Worm (Caenorhabditis elegans) whole organism, late embryonic: Measurements from ENCODE around the gene flp-14.

ENCODE experiments used
- C08G9.2 ChIP-seq: sonication (generic microtip); optimal IDR thresholded peaks from 2 replicates; lab custom pipeline; 2016; ENCODE audit warnings: mild to moderate bottlenecking, missing genetic modification characterization, moderate library complexity, missing compliant biosample characterization
- K02D7.2 ChIP-seq: sonication (generic microtip); optimal IDR thresholded peaks from 2 replicates; lab custom pipeline; 2017; ENCODE audit warnings: mild to moderate bottlenecking, missing genetic modification characterization, missing compliant biosample characterization
- Y22D7AL.16 ChIP-seq: sonication (generic microtip); optimal IDR thresholded peaks from 2 replicates; lab custom pipeline; 2016; ENCODE audit warnings: missing genetic modification characterization, missing compliant biosample characterization
- ahr-1 ChIP-seq: sonication (generic microtip); optimal IDR thresholded peaks from 2 replicates; lab custom pipeline; 2016; ENCODE audit warnings: missing genetic modification characterization, missing compliant biosample characterization
- ceh-19 ChIP-seq: fragments of 200-800 bp; sonication (Bioruptor generic); optimal IDR thresholded peaks from 2 replicates; lab custom pipeline; 2018; ENCODE audit warnings: mild to moderate bottlenecking, missing genetic modification characterization, missing compliant biosample characterization
- ceh-2 ChIP-seq: sonication (generic microtip); optimal IDR thresholded peaks from 2 replicates; lab custom pipeline; 2016; ENCODE audit warnings: missing genotype, missing genetic modification characterization, missing compliant biosample characterization
- ceh-22 ChIP-seq: sonication (generic microtip); optimal IDR thresholded peaks from 2 replicates; lab custom pipeline; 2017; ENCODE audit warnings: missing biosample characterization, missing genetic modification characterization
- ceh-30 ChIP-seq: fragments of 150-350 bp; optimal IDR thresholded peaks from 2 replicates; lab custom pipeline; 2014; ENCODE audit warnings: missing biosample characterization, missing genetic modification characterization
- ceh-31 ChIP-seq: sonication (generic microtip); optimal IDR thresholded peaks from 2 replicates; lab custom pipeline; 2016; ENCODE audit warnings: missing genetic modification characterization, missing compliant biosample characterization
- ceh-34 ChIP-seq: sonication (generic microtip); optimal IDR thresholded peaks from 2 replicates; lab custom pipeline; 2016; ENCODE audit warnings: mild to moderate bottlenecking, missing genetic modification characterization, missing compliant biosample characterization
- che-1 ChIP-seq: sonication (generic microtip); optimal IDR thresholded peaks from 2 replicates; lab custom pipeline; 2016; ENCODE audit warnings: mild to moderate bottlenecking, missing genetic modification characterization, missing compliant biosample characterization
- elt-4 ChIP-seq: sonication (generic microtip); optimal IDR thresholded peaks from 2 replicates; lab custom pipeline; 2016; ENCODE audit warnings: missing genetic modification characterization, missing compliant biosample characterization
- fax-1 ChIP-seq: sonication (generic microtip); optimal IDR thresholded peaks from 2 replicates; lab custom pipeline; 2016; ENCODE audit warnings: missing genotype, missing genetic modification characterization, missing compliant biosample characterization
- hlh-13 ChIP-seq: fragments of 200-800 bp; sonication (Bioruptor generic); optimal IDR thresholded peaks from 2 replicates; lab custom pipeline; 2018; ENCODE audit warnings: mild to moderate bottlenecking, missing genetic modification characterization, missing compliant biosample characterization
- hlh-30 ChIP-seq: sonication (generic microtip); optimal IDR thresholded peaks from 2 replicates; lab custom pipeline; 2017; ENCODE audit warnings: antibody characterized with exemption, missing genetic modification characterization, missing compliant biosample characterization; ENCODE audit not compliant: insufficient read depth
- hlh-8 ChIP-seq: sonication (generic microtip); optimal IDR thresholded peaks from 2 replicates; lab custom pipeline; 2016; ENCODE audit warnings: missing genotype, missing genetic modification characterization, missing compliant biosample characterization
- lin-11 ChIP-seq: fragments of 200-800 bp; sonication (Bioruptor generic); optimal IDR thresholded peaks from 2 replicates; lab custom pipeline; 2018; ENCODE audit warnings: mild to moderate bottlenecking, missing genetic modification characterization, missing compliant biosample characterization
- madf-2 ChIP-seq: sonication (generic microtip); optimal IDR thresholded peaks from 2 replicates; lab custom pipeline; 2017; ENCODE audit warnings: missing genetic modification characterization, missing compliant biosample characterization
- mec-3 ChIP-seq: sonication (generic microtip); optimal IDR thresholded peaks from 2 replicates; lab custom pipeline; 2016; ENCODE audit warnings: borderline replicate concordance, missing genetic modification characterization, missing compliant biosample characterization
- nfya-1 ChIP-seq: sonication (generic microtip); optimal IDR thresholded peaks from 2 replicates; lab custom pipeline; 2017; ENCODE audit warnings: missing genetic modification characterization, mild to moderate bottlenecking, missing compliant biosample characterization, antibody characterized with exemption, moderate library complexity
- nhr-232 ChIP-seq: sonication (generic microtip); optimal IDR thresholded peaks from 2 replicates; lab custom pipeline; 2016; ENCODE audit warnings: missing genetic modification characterization, missing compliant biosample characterization
- odd-2 ChIP-seq: sonication (generic microtip); optimal IDR thresholded peaks from 2 replicates; lab custom pipeline; 2017; ENCODE audit warnings: antibody characterized with exemption, mild to moderate bottlenecking, missing genetic modification characterization, missing compliant biosample characterization
- pat-9 ChIP-seq: fragments of 200-800 bp; sonication (Bioruptor generic); optimal IDR thresholded peaks from 2 replicates; lab custom pipeline; 2018; ENCODE audit warnings: mild to moderate bottlenecking, missing genetic modification characterization, moderate library complexity, missing compliant biosample characterization
- pax-1 ChIP-seq: fragments of 150-350 bp; optimal IDR thresholded peaks from 2 replicates; lab custom pipeline; 2014; ENCODE audit warnings: missing biosample characterization, missing genetic modification characterization
- pha-2 ChIP-seq: sonication (generic microtip); optimal IDR thresholded peaks from 2 replicates; lab custom pipeline; 2017; ENCODE audit warnings: mild to moderate bottlenecking, missing genetic modification characterization, missing compliant biosample characterization
- sox-2 ChIP-seq: fragments of 200-800 bp; sonication (Bioruptor generic); IDR thresholded peaks from 2 replicates; pipeline ENCODE4 v1.3.6; 2022; ENCODE audit warnings: missing genetic modification reagents, missing genetic modification characterization, missing compliant biosample characterization
- syd-9 ChIP-seq: sonication (generic microtip); optimal IDR thresholded peaks from 2 replicates; lab custom pipeline; 2016; ENCODE audit warnings: mild to moderate bottlenecking, missing genetic modification characterization, moderate library complexity, missing compliant biosample characterization
- tbx-2 ChIP-seq: sonication (generic microtip); optimal IDR thresholded peaks from 2 replicates; lab custom pipeline; 2016; ENCODE audit warnings: missing genetic modification characterization, missing compliant biosample characterization
- ttx-3 ChIP-seq: sonication (generic microtip); optimal IDR thresholded peaks from 2 replicates; lab custom pipeline; 2016; ENCODE audit warnings: missing genetic modification reagents, missing genetic modification characterization, missing compliant biosample characterization
- unc-3 ChIP-seq, 2 experiments: fragments of 200-800 bp in 1 of 2; sonication (Bioruptor generic) in 1 of 2; sonication (generic microtip) in 1 of 2; conservative IDR thresholded peaks in 1 of 2; optimal IDR thresholded peaks in 1 of 2; 2 replicates each; pipeline versions ENCODE4 v1.3.6 to Lab custom; 2016 to 2022; ENCODE audit warnings: missing compliant biosample characterization in 2 of 2, missing genetic modification characterization in 2 of 2, missing genetic modification reagents in 1 of 2
- unc-55 ChIP-seq: sonication (generic microtip); optimal IDR thresholded peaks from 2 replicates; lab custom pipeline; 2017; ENCODE audit warnings: missing biosample characterization, missing genetic modification reagents, missing genetic modification characterization
- zip-5 ChIP-seq: sonication (generic microtip); optimal IDR thresholded peaks from 2 replicates; lab custom pipeline; 2016; ENCODE audit warnings: missing genetic modification characterization, missing compliant biosample characterization
- ztf-16 ChIP-seq: sonication (generic microtip); optimal IDR thresholded peaks from 2 replicates; lab custom pipeline; 2017; ENCODE audit warnings: missing genetic modification characterization, missing compliant biosample characterization

Gene flp-14

DNA sequence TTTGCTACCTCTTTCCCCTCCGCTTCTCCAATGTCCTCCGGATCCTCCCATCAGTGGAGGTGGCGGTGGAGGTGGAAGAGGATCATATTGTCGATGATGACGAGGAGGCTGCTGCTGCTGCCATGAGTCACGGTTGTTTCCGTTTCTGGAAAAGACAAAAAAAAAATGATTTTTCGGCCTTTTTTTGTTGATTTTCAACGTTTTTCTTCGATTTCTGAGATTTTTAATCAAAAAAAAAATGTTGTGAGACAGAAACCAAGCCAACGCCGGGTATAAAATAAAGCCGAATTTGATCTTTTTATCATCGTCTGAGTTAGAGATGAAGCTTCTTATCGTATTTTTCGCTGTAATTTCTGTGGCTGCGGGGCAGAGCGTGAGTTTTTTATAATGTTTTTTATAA is 19.3 kb downstream of the flp-14 start, which contains the start of gene Y37D8A.19:
Gene Y37D8A.19, plus strand, starts transcription at position 301 of the 400 bp plus-strand sequence.
- TF ChIP-seq unc-3 (GFP tag; conservative IDR thresholded peaks at IDR 0.05; lab: Robert Waterston, UW) = no peak
- no peak for TF ChIP-seq unc-3 (tag; optimal IDR thresholded peaks at IDR 0.05; lab: Kevin White, UChicago)
- no peak for TF ChIP-seq K02D7.2 (tag; lab: Kevin White, UChicago)

DNA sequence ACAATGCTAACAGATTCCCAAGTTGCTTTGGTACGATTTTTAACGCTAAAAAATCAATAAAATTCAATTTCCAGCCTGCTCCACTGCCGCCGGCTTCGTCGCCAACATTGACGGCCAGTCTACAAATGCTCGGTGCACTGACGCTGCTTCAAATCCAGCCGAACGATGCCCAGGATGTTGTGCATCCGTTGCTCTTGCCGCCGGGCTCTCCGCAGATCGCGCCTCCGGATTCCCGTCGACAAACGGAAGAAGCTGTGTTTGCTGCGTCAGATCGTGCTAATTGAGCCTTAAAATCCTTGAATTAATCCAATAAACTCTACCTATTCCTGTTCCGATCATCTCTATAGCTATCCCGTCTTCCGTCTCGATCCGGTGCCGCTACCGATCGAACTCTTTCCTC is 20.8 kb downstream of the flp-14 start:
- TF ChIP-seq pat-9 (tag; lab: Kevin White, UChicago) = no peak
- no peak for TF ChIP-seq pax-1 (tag; lab: Kevin White, UChicago)
- TF ChIP-seq sox-2 (GFP tag; lab: Robert Waterston, UW) = no peak
- TF ChIP-seq lin-11 (tag; lab: Kevin White, UChicago) = no peak
- TF ChIP-seq hlh-30 (tag; lab: Kevin White, UChicago) = no peak
- no peak for TF ChIP-seq fax-1 (tag; lab: Kevin White, UChicago)
- no peak for TF ChIP-seq mec-3 (tag; lab: Kevin White, UChicago)
- no peak for TF ChIP-seq ztf-16
- no peak for TF ChIP-seq hlh-13 (GFP tag; lab: Kevin White, UChicago)
- TF ChIP-seq ceh-30 = no peak
- TF ChIP-seq ceh-2 (tag; lab: Kevin White, UChicago) = no peak

DNA sequence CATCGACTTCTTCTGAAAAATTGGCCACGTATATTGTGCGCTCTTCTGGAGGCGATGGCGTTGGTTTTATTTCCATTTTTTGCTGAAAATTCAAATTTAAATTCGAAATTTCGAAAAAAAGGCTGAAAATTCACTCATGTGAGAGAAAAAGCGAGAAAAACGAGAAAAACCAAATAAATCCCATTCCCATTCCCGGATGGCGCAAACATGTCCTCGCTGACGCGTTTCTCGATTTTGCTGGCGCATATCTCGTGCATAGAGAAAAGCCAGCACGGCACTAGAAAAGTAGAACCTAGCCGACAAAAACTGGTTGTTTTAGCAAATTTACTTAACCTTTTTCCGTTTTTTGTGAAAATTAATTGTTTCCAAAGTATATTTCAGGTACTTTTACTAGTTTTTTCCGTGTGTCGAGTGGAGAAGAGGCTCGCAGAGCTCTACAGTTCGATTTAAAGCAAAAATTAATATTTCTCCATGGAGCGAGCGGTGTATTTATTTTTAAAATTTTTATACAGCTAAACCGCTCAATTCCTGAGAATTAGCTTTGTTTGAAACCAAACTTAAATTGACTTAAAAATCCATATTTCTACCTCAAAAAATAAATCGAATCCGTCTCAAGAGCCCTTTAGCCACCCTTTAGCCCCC is 21.6 kb downstream of the flp-14 start, which contains the start of gene rbm-7:
Gene rbm-7, minus strand, starts transcription at position 82 of the 642 bp plus-strand sequence.
- no peak for TF ChIP-seq nhr-232
- TF ChIP-seq odd-2 = no peak
- TF ChIP-seq ceh-30 = no peak
- no peak for TF ChIP-seq C08G9.2 (tag; lab: Kevin White, UChicago)
- no peak for TF ChIP-seq ceh-22
- TF ChIP-seq K02D7.2 (tag; lab: Kevin White, UChicago) = peak; percentile 59
- TF ChIP-seq ceh-19 (GFP tag; lab: Kevin White, UChicago) = no peak
- TF ChIP-seq madf-2 (tag; lab: Kevin White, UChicago) = no peak
- no peak for TF ChIP-seq ceh-2 (tag; lab: Kevin White, UChicago)
- no peak for TF ChIP-seq zip-5 (tag; lab: Kevin White, UChicago)
- TF ChIP-seq ceh-31 (tag; lab: Kevin White, UChicago) = peak; percentile 6
- TF ChIP-seq Y22D7AL.16 (tag; lab: Kevin White, UChicago) = no peak
- no peak for TF ChIP-seq unc-55 (GFP tag; lab: Kevin White, UChicago)
- TF ChIP-seq pat-9 (tag; lab: Kevin White, UChicago) = no peak
- peak; percentile 2 for TF ChIP-seq ceh-34 (tag; lab: Kevin White, UChicago)
- TF ChIP-seq tbx-2 (tag; lab: Kevin White, UChicago) = no peak
- TF ChIP-seq nfya-1 = peak; percentile 32
- TF ChIP-seq hlh-8 (tag; lab: Kevin White, UChicago) = no peak
- TF ChIP-seq che-1 (tag; lab: Kevin White, UChicago) = no peak
- no peak for TF ChIP-seq ahr-1 (tag; lab: Kevin White, UChicago)
- TF ChIP-seq pha-2 (tag; lab: Kevin White, UChicago) = no peak

DNA sequence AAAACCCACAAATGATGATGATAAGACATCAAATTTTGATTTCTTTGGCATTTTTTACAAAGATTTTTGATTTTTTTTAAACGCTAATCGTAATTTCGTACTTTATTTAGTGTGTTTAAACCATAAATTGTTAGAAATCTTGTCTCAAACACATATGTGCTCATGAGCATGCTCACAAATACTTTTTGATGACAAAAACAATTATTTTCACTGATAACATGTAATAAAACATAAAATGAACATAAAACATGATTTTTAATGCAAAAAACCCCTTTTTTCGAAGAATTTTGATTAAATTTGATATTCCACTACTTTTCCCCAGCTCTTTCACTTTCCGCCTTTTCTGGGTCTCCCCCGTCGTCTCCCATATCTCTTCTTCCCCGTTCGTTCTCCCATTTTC is 22.5 kb downstream of the flp-14 start:
- TF ChIP-seq syd-9 (tag; lab: Kevin White, UChicago) (no peak), lin-11 (tag; lab: Kevin White, UChicago) (no peak), ceh-31 (tag; lab: Kevin White, UChicago) (no peak), elt-4 (tag; lab: Kevin White, UChicago) (no peak), pat-9 (tag; lab: Kevin White, UChicago) (no peak), pax-1 (tag; lab: Kevin White, UChicago) (no peak), ttx-3 (tag; lab: Kevin White, UChicago) (no peak)
